Worm (Caenorhabditis elegans) whole organism, L2 larva: ENCODE results near the gene acs-18.

Experiments used
- C34F6.9 ChIP-seq: fragments of 150-350 bp; optimal IDR thresholded peaks from 2 replicates; lab custom pipeline; 2014; ENCODE audit warnings: missing biosample characterization, missing genetic modification characterization
- ZK546.5 ChIP-seq: sonication (generic microtip); optimal IDR thresholded peaks from 2 replicates; lab custom pipeline; 2017; ENCODE audit warnings: missing biosample characterization, missing genetic modification characterization
- blmp-1 ChIP-seq: sonication (generic microtip); optimal IDR thresholded peaks from 2 replicates; lab custom pipeline; 2017; ENCODE audit warnings: missing genetic modification characterization, mild to moderate bottlenecking, missing compliant biosample characterization, antibody characterized with exemption, moderate library complexity; ENCODE audit not compliant: insufficient read depth
- ceh-82 ChIP-seq: fragments of 150-350 bp; optimal IDR thresholded peaks from 2 replicates; lab custom pipeline; 2014; ENCODE audit warnings: missing biosample characterization, missing genetic modification characterization
- fos-1 ChIP-seq: fragments of 150-350 bp; optimal IDR thresholded peaks from 2 replicates; lab custom pipeline; 2014; ENCODE audit warnings: missing biosample characterization, missing genetic modification characterization
- lin-11 ChIP-seq: fragments of 150-350 bp; sonication (generic microtip); optimal IDR thresholded peaks from 2 replicates; lab custom pipeline; 2014; ENCODE audit warnings: missing biosample characterization, missing genetic modification characterization, inconsistent platforms, mixed read lengths
- lin-13 ChIP-seq: fragments of 150-350 bp; optimal IDR thresholded peaks from 2 replicates; lab custom pipeline; 2014; ENCODE audit warnings: missing biosample characterization, missing genetic modification reagents, missing genetic modification characterization
- lsy-2 ChIP-seq, 2 experiments: fragments of 150-350 bp in 1 of 2; sonication (generic microtip) in 1 of 2; optimal IDR thresholded peaks; 2 replicates each; lab custom pipeline; 2014 to 2017; ENCODE audit warnings: missing biosample characterization in 2 of 2, missing genetic modification characterization in 2 of 2
- nhr-12 ChIP-seq: fragments of 150-350 bp; optimal IDR thresholded peaks from 2 replicates; lab custom pipeline; 2014; ENCODE audit warnings: missing biosample characterization, missing genetic modification characterization
- nhr-23 ChIP-seq: fragments of 150-350 bp; optimal IDR thresholded peaks from 2 replicates; lab custom pipeline; 2014; ENCODE audit warnings: missing biosample characterization, missing genetic modification reagents, missing genetic modification characterization
- nhr-77 ChIP-seq: fragments of 150-350 bp; optimal IDR thresholded peaks from 2 replicates; lab custom pipeline; 2014; ENCODE audit warnings: missing biosample characterization, missing genetic modification characterization
- skn-1 ChIP-seq: sonication (generic microtip); optimal IDR thresholded peaks from 2 replicates; lab custom pipeline; 2017; ENCODE audit warnings: missing biosample characterization, missing genetic modification characterization
- sma-3 ChIP-seq: sonication (generic microtip); optimal IDR thresholded peaks from 2 replicates; lab custom pipeline; 2016; ENCODE audit warnings: missing genetic modification reagents, missing genetic modification characterization, missing compliant biosample characterization
- snpc-4 ChIP-seq: fragments of 150-350 bp; optimal IDR thresholded peaks from 2 replicates; lab custom pipeline; 2014; ENCODE audit warnings: missing biosample characterization, missing genetic modification characterization

DNA sequence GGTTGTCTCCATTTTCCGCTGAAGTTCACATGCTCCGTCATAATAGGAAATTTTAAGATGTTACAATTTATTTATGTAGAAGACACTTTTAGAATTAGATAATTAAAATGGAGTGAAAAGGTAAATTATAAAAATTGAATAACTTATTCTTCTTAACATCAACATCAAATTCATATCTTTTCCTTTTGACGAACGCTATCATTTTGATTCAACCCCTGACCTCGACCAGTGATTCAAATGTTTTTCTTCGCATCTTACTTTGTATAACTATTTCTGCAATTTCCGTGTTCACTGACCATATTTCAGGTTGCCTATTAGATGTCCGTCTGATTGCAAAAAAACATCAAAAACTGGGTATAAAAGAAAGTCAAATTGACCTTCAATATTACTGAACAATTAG is 36.5 kb downstream of the acs-18 start, which contains the start of gene Y43C5A.7:
- no peak for TF ChIP-seq ceh-82 (tag; lab: Kevin White, UChicago)
- TF ChIP-seq nhr-77 (tag; lab: Kevin White, UChicago) = no peak
- TF ChIP-seq nhr-23 (tag; lab: Kevin White, UChicago) = no peak
- TF ChIP-seq blmp-1 (tag; lab: Kevin White, UChicago) = no peak
- no peak for TF ChIP-seq snpc-4 (tag; lab: Kevin White, UChicago)
- TF ChIP-seq nhr-12 (tag; lab: Kevin White, UChicago) = no peak
- no peak for TF ChIP-seq lsy-2 (tag; optimal IDR thresholded peaks at IDR 0.05; lab: Kevin White, UChicago)
- no peak for TF ChIP-seq fos-1
- TF ChIP-seq sma-3 = no peak
- TF ChIP-seq C34F6.9 (tag; lab: Kevin White, UChicago) = no peak
- TF ChIP-seq skn-1 = no peak
- no peak for TF ChIP-seq lin-11 (tag; lab: Kevin White, UChicago)
- no peak for TF ChIP-seq lin-13 (GFP tag; lab: Kevin White, UChicago)
- no peak for TF ChIP-seq ZK546.5 (tag; lab: Kevin White, UChicago)
